Worm (Caenorhabditis elegans): Measurements from ENCODE around the gene toca-1.

- TF ChIP-seq dve-1 (tag; optimal IDR thresholded peaks at IDR 0.05) (no peak), ceh-2 (tag; optimal IDR thresholded peaks at IDR 0.05) (no peak), tbx-7 (tag; optimal IDR thresholded peaks at IDR 0.05) (no peak), pqm-1 (tag; optimal IDR thresholded peaks at IDR 0.05) (no peak), ceh-9 (tag; optimal IDR thresholded peaks at IDR 0.05) (no peak), nhr-232 (tag; optimal IDR thresholded peaks at IDR 0.05) (no peak)
These were observed 17.4 kb downstream of the toca-1 start for ce11 chrX:1503698-1504501.

Data from whole organism, late embryonic.